Worm (Caenorhabditis elegans) whole organism, L1 larva: Measurements from ENCODE around the gene B0554.7.
A peak's percentile ranks its signal among the peaks of the same experiment; 100 is the strongest.

Experiments used
- Y116A8C.19 ChIP-seq: sonication (generic microtip); optimal IDR thresholded peaks from 2 replicates; lab custom pipeline; 2016; ENCODE audit warnings: missing compliant biosample characterization, missing genetic modification characterization, borderline replicate concordance
- aha-1 ChIP-seq: fragments of 150-350 bp; optimal IDR thresholded peaks from 2 replicates; lab custom pipeline; 2014; ENCODE audit warnings: missing biosample characterization, missing genetic modification characterization
- ama-1 ChIP-seq: fragments of 150-350 bp; optimal IDR thresholded peaks from 2 replicates; lab custom pipeline; 2014
- blmp-1 ChIP-seq: fragments of 150-350 bp; optimal IDR thresholded peaks from 2 replicates; lab custom pipeline; 2014; ENCODE audit warnings: missing biosample characterization, missing genetic modification characterization
- ceh-63 ChIP-seq: fragments of 200-800 bp; sonication (Bioruptor generic); optimal IDR thresholded peaks from 2 replicates; lab custom pipeline; 2018; ENCODE audit warnings: mild to moderate bottlenecking, missing genetic modification characterization, missing compliant biosample characterization
- ceh-88 ChIP-seq: fragments of 200-800 bp; sonication (Bioruptor generic); IDR thresholded peaks from 2 replicates; pipeline ENCODE4 v1.3.6; 2022; ENCODE audit warnings: missing genetic modification characterization, missing compliant biosample characterization
- ceh-90 ChIP-seq: sonication (generic microtip); optimal IDR thresholded peaks from 2 replicates; lab custom pipeline; 2016; ENCODE audit warnings: missing genetic modification characterization, missing compliant biosample characterization
- dpl-1 ChIP-seq, 3 experiments: fragments of 150-350 bp in 2 of 3; sonication (generic microtip) in 1 of 3; optimal IDR thresholded peaks; 2 replicates each; lab custom pipeline; 2014 to 2017; ENCODE audit warnings: missing biosample characterization in 3 of 3, missing genetic modification characterization in 3 of 3, missing genetic modification reagents in 3 of 3
- dsc-1 ChIP-seq: sonication (generic microtip); optimal IDR thresholded peaks from 2 replicates; lab custom pipeline; 2016; ENCODE audit warnings: mild to moderate bottlenecking, missing genetic modification characterization, missing compliant biosample characterization
- efl-3 ChIP-seq: fragments of 200-800 bp; sonication (Bioruptor generic); optimal IDR thresholded peaks from 2 replicates; lab custom pipeline; 2018; ENCODE audit warnings: mild to moderate bottlenecking, missing genetic modification characterization, missing compliant biosample characterization
- elt-2 ChIP-seq: sonication (generic microtip); optimal IDR thresholded peaks from 2 replicates; lab custom pipeline; 2016; ENCODE audit warnings: missing genetic modification characterization, mild to moderate bottlenecking, inconsistent platforms, missing compliant biosample characterization, missing genetic modification reagents
- fkh-4 ChIP-seq: sonication (generic microtip); optimal IDR thresholded peaks from 2 replicates; lab custom pipeline; 2016; ENCODE audit warnings: missing compliant biosample characterization, missing genetic modification characterization, borderline replicate concordance
- fkh-8 ChIP-seq: sonication (generic microtip); optimal IDR thresholded peaks from 2 replicates; lab custom pipeline; 2016; ENCODE audit warnings: mild to moderate bottlenecking, missing genetic modification characterization, missing compliant biosample characterization
- fos-1 ChIP-seq: fragments of 150-350 bp; optimal IDR thresholded peaks from 2 replicates; lab custom pipeline; 2014; ENCODE audit warnings: missing biosample characterization, missing genetic modification characterization
- hlh-17 ChIP-seq: fragments of 200-800 bp; sonication (Bioruptor generic); optimal IDR thresholded peaks from 2 replicates; lab custom pipeline; 2018; ENCODE audit warnings: missing genetic modification characterization, mild to moderate bottlenecking, missing compliant biosample characterization, moderate library complexity, borderline replicate concordance
- isw-1 ChIP-seq: fragments of 200-800 bp; sonication (Bioruptor generic); IDR thresholded peaks from 2 replicates; pipeline ENCODE4 v1.3.6; 2022; ENCODE audit warnings: missing genetic modification characterization, missing compliant biosample characterization
- jun-1 ChIP-seq: fragments of 150-350 bp; optimal IDR thresholded peaks from 2 replicates; lab custom pipeline; 2014; ENCODE audit warnings: missing biosample characterization, missing genetic modification reagents, missing genetic modification characterization
- lin-14 ChIP-seq: fragments of 200-800 bp; sonication (Bioruptor generic); optimal IDR thresholded peaks from 2 replicates; lab custom pipeline; 2018; ENCODE audit warnings: mild to moderate bottlenecking, missing genetic modification characterization, moderate library complexity, missing compliant biosample characterization
- lin-15B ChIP-seq: fragments of 150-350 bp; sonication (generic microtip); optimal IDR thresholded peaks from 3 replicates; lab custom pipeline; 2014; ENCODE audit warnings: missing biosample characterization, missing genetic modification characterization
- mab-9 ChIP-seq: fragments of 200-800 bp; sonication (Bioruptor generic); IDR thresholded peaks from 2 replicates; pipeline ENCODE4 v1.3.6; 2022; ENCODE audit warnings: missing genetic modification reagents, missing genetic modification characterization, missing compliant biosample characterization
- mdl-1 ChIP-seq, 2 experiments: fragments of 150-350 bp; optimal IDR thresholded peaks; 2 replicates each; lab custom pipeline; 2014 to 2017; ENCODE audit warnings: missing biosample characterization in 2 of 2, missing genetic modification characterization in 2 of 2, inconsistent platforms in 1 of 2
- mef-2 ChIP-seq: fragments of 150-350 bp; optimal IDR thresholded peaks from 2 replicates; lab custom pipeline; 2014; ENCODE audit warnings: missing biosample characterization, missing genetic modification characterization
- nhr-11 ChIP-seq: fragments of 150-350 bp; optimal IDR thresholded peaks from 2 replicates; lab custom pipeline; 2014; ENCODE audit warnings: missing biosample characterization, missing genetic modification characterization
- nhr-19 ChIP-seq: fragments of 200-800 bp; sonication (Bioruptor generic); conservative IDR thresholded peaks from 2 replicates; pipeline ENCODE4 v1.3.6; 2022; ENCODE audit warnings: missing genetic modification characterization, missing compliant biosample characterization
- nhr-20 ChIP-seq: sonication (generic microtip); optimal IDR thresholded peaks from 2 replicates; lab custom pipeline; 2016; ENCODE audit warnings: mild to moderate bottlenecking, missing genetic modification characterization, missing compliant biosample characterization
- nhr-28 ChIP-seq: fragments of 150-350 bp; optimal IDR thresholded peaks from 2 replicates; lab custom pipeline; 2014; ENCODE audit warnings: missing biosample characterization, missing genetic modification characterization
- nhr-47 ChIP-seq: sonication (generic microtip); optimal IDR thresholded peaks from 2 replicates; lab custom pipeline; 2016; ENCODE audit warnings: mild to moderate bottlenecking, missing genetic modification characterization, moderate library complexity, missing compliant biosample characterization
- nhr-84 ChIP-seq: sonication (generic microtip); optimal IDR thresholded peaks from 2 replicates; lab custom pipeline; 2017; ENCODE audit warnings: missing biosample characterization, missing genetic modification characterization
- nhr-90 ChIP-seq: sonication (generic microtip); optimal IDR thresholded peaks from 2 replicates; lab custom pipeline; 2016; ENCODE audit warnings: mild to moderate bottlenecking, missing genetic modification characterization, missing compliant biosample characterization; ENCODE audit not compliant: poor library complexity
- pag-3 ChIP-seq: sonication (generic microtip); optimal IDR thresholded peaks from 2 replicates; lab custom pipeline; 2017; ENCODE audit warnings: missing genetic modification characterization, mild to moderate bottlenecking, missing compliant biosample characterization, antibody characterized with exemption, borderline replicate concordance; ENCODE audit not compliant: insufficient read depth
- rnt-1 ChIP-seq: sonication (generic microtip); optimal IDR thresholded peaks from 2 replicates; lab custom pipeline; 2016; ENCODE audit warnings: mild to moderate bottlenecking, missing genetic modification characterization, moderate library complexity, missing compliant biosample characterization
- skn-1 ChIP-seq: fragments of 150-350 bp; optimal IDR thresholded peaks from 2 replicates; lab custom pipeline; 2014; ENCODE audit warnings: missing biosample characterization, missing genetic modification characterization
- snpc-4 ChIP-seq: fragments of 150-350 bp; optimal IDR thresholded peaks from 2 replicates; lab custom pipeline; 2014; ENCODE audit warnings: missing biosample characterization, missing genetic modification characterization
- snu-23 ChIP-seq: sonication (generic microtip); optimal IDR thresholded peaks from 2 replicates; lab custom pipeline; 2016; ENCODE audit warnings: missing genetic modification characterization, missing compliant biosample characterization
- sptf-1 ChIP-seq: fragments of 150-350 bp; optimal IDR thresholded peaks from 2 replicates; lab custom pipeline; 2014; ENCODE audit warnings: missing biosample characterization, missing genetic modification characterization
- swsn-7 ChIP-seq: sonication (generic microtip); optimal IDR thresholded peaks from 2 replicates; lab custom pipeline; 2016; ENCODE audit warnings: missing genetic modification characterization, missing compliant biosample characterization
- tlp-1 ChIP-seq: fragments of 150-350 bp; optimal IDR thresholded peaks from 2 replicates; lab custom pipeline; 2014; ENCODE audit warnings: missing biosample characterization, missing genetic modification characterization
- unc-130 ChIP-seq: fragments of 150-350 bp; optimal IDR thresholded peaks from 2 replicates; lab custom pipeline; 2017; ENCODE audit warnings: missing biosample characterization, missing genetic modification characterization, inconsistent platforms
- unc-62 ChIP-seq: fragments of 150-350 bp; optimal IDR thresholded peaks from 2 replicates; lab custom pipeline; 2014; ENCODE audit warnings: missing biosample characterization, missing genetic modification reagents, missing genetic modification characterization
- vab-15 ChIP-seq: sonication (generic microtip); optimal IDR thresholded peaks from 2 replicates; lab custom pipeline; 2017; ENCODE audit warnings: missing genotype, mild to moderate bottlenecking, missing genetic modification characterization, missing compliant biosample characterization
- xbp-1 ChIP-seq: sonication (generic microtip); optimal IDR thresholded peaks from 2 replicates; lab custom pipeline; 2016; ENCODE audit warnings: missing genetic modification characterization, missing compliant biosample characterization
- zag-1 ChIP-seq: fragments of 150-350 bp; optimal IDR thresholded peaks from 2 replicates; lab custom pipeline; 2014; ENCODE audit warnings: missing biosample characterization, missing genetic modification characterization
- ztf-4 ChIP-seq: fragments of 150-350 bp; optimal IDR thresholded peaks from 2 replicates; lab custom pipeline; 2014; ENCODE audit warnings: missing biosample characterization, missing genetic modification characterization

Gene B0554.7

ce11 chrV:484285-484890 is 43.6 kb upstream of the B0554.7 start, which contains the start of gene nhr-212 (continued):
- TF ChIP-seq ceh-63 (no peak), nhr-11 (tag; lab: Kevin White, UChicago) (no peak), zag-1 (no peak), mdl-1 (tag; optimal IDR thresholded peaks at IDR 0.05; lab: Kevin White, UChicago) (no peak), snu-23 (GFP tag; lab: Kevin White, UChicago) (peak; percentile 18), vab-15 (tag; lab: Kevin White, UChicago) (no peak), unc-130 (tag; lab: Kevin White, UChicago) (no peak), ztf-4 (tag; lab: Kevin White, UChicago) (no peak), fos-1 (no peak), nhr-19 (no peak), swsn-7 (no peak), dsc-1 (tag; lab: Kevin White, UChicago) (no peak), blmp-1 (tag; lab: Kevin White, UChicago) (no peak), xbp-1 (tag; lab: Kevin White, UChicago) (no peak), nhr-84 (tag; lab: Kevin White, UChicago) (no peak), fkh-8 (no peak), sptf-1 (tag; lab: Kevin White, UChicago) (no peak), rnt-1 (tag; lab: Kevin White, UChicago) (no peak), nhr-47 (tag; lab: Kevin White, UChicago) (no peak), unc-62 (GFP tag; lab: Kevin White, UChicago) (no peak), dpl-1 (GFP tag; optimal IDR thresholded peaks at IDR 0.05; lab: Kevin White, UChicago) (no peak), ceh-88 (no peak), nhr-90 (tag; lab: Kevin White, UChicago) (peak; percentile 10), mef-2 (no peak), hlh-17 (GFP tag; lab: Kevin White, UChicago) (no peak), snpc-4 (tag; lab: Kevin White, UChicago) (peak; percentile 86), nhr-28 (tag; lab: Kevin White, UChicago) (no peak), aha-1 (tag; lab: Kevin White, UChicago) (no peak), jun-1 (tag; lab: Kevin White, UChicago) (no peak), efl-3 (GFP tag; lab: Kevin White, UChicago) (no peak), lin-15B (no peak), mab-9 (GFP tag; lab: Robert Waterston, UW) (no peak)
- TF ChIP-seq, all 84 proteins: peak for 13

- no peak for TF ChIP-seq ama-1 (lab: Kevin White, UChicago)
- no peak for TF ChIP-seq skn-1 (tag; lab: Kevin White, UChicago)
- TF ChIP-seq nhr-20: peak; percentile 30
- no peak for TF ChIP-seq pag-3 (tag; lab: Kevin White, UChicago)
- TF ChIP-seq nhr-28 (tag; lab: Kevin White, UChicago): no peak
- TF ChIP-seq lin-14: peak; percentile 12
- TF ChIP-seq swsn-7: no peak
- TF ChIP-seq ceh-90 (tag; lab: Kevin White, UChicago): no peak
- TF ChIP-seq elt-2 (tag; lab: Kevin White, UChicago): peak; percentile 78
- peak; percentile 28 for TF ChIP-seq tlp-1 (tag; lab: Kevin White, UChicago)
- TF ChIP-seq Y116A8C.19 (tag; lab: Kevin White, UChicago): no peak
- no peak for TF ChIP-seq fkh-4 (tag; lab: Kevin White, UChicago)
- no peak for TF ChIP-seq isw-1 (GFP tag; lab: Robert Waterston, UW)
Measured at ce11 chrV:483289-483795, 42.5 kb upstream of the B0554.7 start, which contains the start of gene nhr-130. TSS of gene nhr-130 (minus strand) at chrV:483339.
